Worm (Caenorhabditis elegans): ENCODE results near the gene T04C12.33.

T04C12.33 gene

DNA sequence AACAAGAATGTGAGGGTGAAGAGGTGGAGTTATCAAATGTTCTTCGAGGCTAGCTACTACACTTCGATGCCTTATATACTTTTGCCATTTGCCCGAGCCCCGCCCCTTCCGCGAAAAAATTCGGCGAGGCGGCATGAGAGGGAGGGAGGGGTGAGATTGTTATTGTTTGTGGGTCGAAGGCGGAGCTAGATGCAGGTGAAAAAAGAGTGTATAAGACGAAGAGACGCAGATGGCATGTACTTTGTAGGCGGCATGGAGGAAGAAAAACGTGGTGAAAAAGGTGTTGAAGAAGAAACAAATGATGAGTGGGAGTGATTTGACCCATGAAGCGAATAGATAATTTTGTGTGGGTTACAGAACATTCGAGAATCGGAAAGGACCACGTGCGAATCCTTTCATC, 39.6 kb upstream of the T04C12.33 start, which contains the start of gene C13G3.1:
Gene C13G3.1, minus strand, starts transcription at position 47 of the 400 bp plus-strand sequence.
- TF ChIP-seq B0035.1 (tag; optimal IDR thresholded peaks at IDR 0.05) (no peak), hmg-1.2 (GFP tag; IDR thresholded peaks at IDR 0.05) (peak; percentile 62)

- no peak for TF ChIP-seq lin-54 (GFP tag; optimal IDR thresholded peaks at IDR 0.05)
- no peak for TF ChIP-seq repo-1 (tag; optimal IDR thresholded peaks at IDR 0.05)
- TF ChIP-seq madf-10 (tag; optimal IDR thresholded peaks at IDR 0.05), result no peak
- TF ChIP-seq athp-1 (tag; optimal IDR thresholded peaks at IDR 0.05), result no peak
- no peak for TF ChIP-seq snpc-1.1 (tag; optimal IDR thresholded peaks at IDR 0.05; ENCODE audit: insufficient read depth)
- no peak for TF ChIP-seq nfyb-1 (GFP tag; IDR thresholded peaks at IDR 0.05)
- TF ChIP-seq lag-1 (GFP tag; IDR thresholded peaks at IDR 0.05), result no peak
- TF ChIP-seq madf-3 (GFP tag; IDR thresholded peaks at IDR 0.05), result no peak
- TF ChIP-seq attf-6 (GFP tag; IDR thresholded peaks at IDR 0.05), result no peak
- no peak for TF ChIP-seq akir-1 (GFP tag; optimal IDR thresholded peaks at IDR 0.05)
- TF ChIP-seq hlh-12 (tag; optimal IDR thresholded peaks at IDR 0.05), result no peak
- no peak for TF ChIP-seq sea-2 (GFP tag; IDR thresholded peaks at IDR 0.05)
- no peak for TF ChIP-seq somi-1 (GFP tag; optimal IDR thresholded peaks at IDR 0.05)
Measured at ce11 chrV:11013179-11013578, 38.8 kb upstream of the T04C12.33 start.

ce11 chrV:11014758-11015157, 37.3 kb upstream of the T04C12.33 start:
- no peak for TF ChIP-seq T07F8.4 (tag; optimal IDR thresholded peaks at IDR 0.05)
- no peak for TF ChIP-seq mcd-1 (GFP tag; IDR thresholded peaks at IDR 0.05)
- TF ChIP-seq mxl-1 (tag; optimal IDR thresholded peaks at IDR 0.05), result no peak
- TF ChIP-seq cebp-1 (GFP tag; IDR thresholded peaks at IDR 0.05), result no peak
- TF ChIP-seq cebp-1 (tag; optimal IDR thresholded peaks at IDR 0.05), result no peak
- no peak for TF ChIP-seq ekl-4 (GFP tag; IDR thresholded peaks at IDR 0.05)
- TF ChIP-seq mel-28 (tag; optimal IDR thresholded peaks at IDR 0.05; ENCODE audit: borderline replicate concordance), result no peak
- TF ChIP-seq ceh-100 (GFP tag; IDR thresholded peaks at IDR 0.05), result no peak
- TF ChIP-seq let-526 (GFP tag; IDR thresholded peaks at IDR 0.05), result no peak
- TF ChIP-seq lin-40 (tag; optimal IDR thresholded peaks at IDR 0.05), result no peak
- no peak for TF ChIP-seq nhr-27 (tag; optimal IDR thresholded peaks at IDR 0.05)
- TF ChIP-seq F22D6.2 (tag; optimal IDR thresholded peaks at IDR 0.05), result no peak

DNA sequence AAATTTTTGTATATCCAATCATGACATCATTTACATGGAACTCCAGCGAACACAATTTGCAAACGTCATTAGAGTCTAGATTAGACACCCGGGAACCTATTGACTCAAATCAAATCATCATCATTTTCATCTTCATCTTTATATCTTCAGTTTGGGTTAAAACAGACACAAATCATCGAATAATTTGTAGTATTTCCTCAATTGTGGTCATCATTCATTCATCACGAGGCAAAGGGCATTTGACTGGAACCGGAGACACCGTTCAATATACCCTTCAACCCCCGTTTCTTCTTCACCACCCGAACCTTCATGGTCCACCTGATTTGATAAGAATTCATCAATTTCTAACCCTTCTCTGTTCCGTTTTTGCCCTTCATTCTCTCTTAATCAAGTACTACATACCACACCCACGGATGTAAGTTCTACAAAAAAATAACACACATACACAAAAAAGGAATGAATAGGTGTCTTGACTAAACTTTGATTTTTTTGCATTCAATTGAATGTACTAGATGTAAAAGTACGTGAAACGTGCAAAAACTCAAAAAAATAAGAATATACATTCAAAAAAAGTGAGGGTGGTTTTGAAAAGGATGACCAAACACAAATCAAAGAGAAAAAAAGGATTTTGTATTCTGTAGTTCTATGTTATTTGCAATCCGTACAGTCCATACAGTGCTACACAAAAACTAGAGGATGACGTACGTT, 35.0 kb upstream of the T04C12.33 start:
- TF ChIP-seq snpc-1.1 (tag; optimal IDR thresholded peaks at IDR 0.05; ENCODE audit: insufficient read depth), result no peak
- TF ChIP-seq let-607 (tag; optimal IDR thresholded peaks at IDR 0.05), result no peak
- no peak for TF ChIP-seq Y53F4B.3 (GFP tag; IDR thresholded peaks at IDR 0.05)
- no peak for TF ChIP-seq unc-130 (GFP tag; optimal IDR thresholded peaks at IDR 0.05)
- no peak for TF ChIP-seq ztf-18 (tag; optimal IDR thresholded peaks at IDR 0.05)
- TF ChIP-seq nfya-2 (GFP tag; IDR thresholded peaks at IDR 0.05), result no peak
- no peak for TF ChIP-seq pbrm-1 (GFP tag; IDR thresholded peaks at IDR 0.05)
- TF ChIP-seq sdz-38 (tag; optimal IDR thresholded peaks at IDR 0.05), result no peak
- no peak for TF ChIP-seq ztf-22 (GFP tag; optimal IDR thresholded peaks at IDR 0.05)
- TF ChIP-seq B0019.2 (GFP tag; conservative IDR thresholded peaks at IDR 0.05), result no peak
- no peak for TF ChIP-seq ceh-27 (GFP tag; optimal IDR thresholded peaks at IDR 0.05)
- no peak for TF ChIP-seq Y56A3A.18 (GFP tag; IDR thresholded peaks at IDR 0.05)
- no peak for TF ChIP-seq lin-40 (tag; optimal IDR thresholded peaks at IDR 0.05)
- no peak for TF ChIP-seq lir-1 (GFP tag; conservative IDR thresholded peaks at IDR 0.05)
- TF ChIP-seq Y79H2A.3 (GFP tag; conservative IDR thresholded peaks at IDR 0.05), result no peak
- TF ChIP-seq gei-17 (GFP tag; optimal IDR thresholded peaks at IDR 0.05), result no peak
- TF ChIP-seq lin-26 (GFP tag; IDR thresholded peaks at IDR 0.05), result no peak
- no peak for TF ChIP-seq rec-8 (tag; optimal IDR thresholded peaks at IDR 0.05)
- TF ChIP-seq B0261.1 (tag; optimal IDR thresholded peaks at IDR 0.05), result no peak
